Worm (Caenorhabditis elegans) whole organism, L3 larva: ENCODE results near the gene rla-2.

ENCODE experiments used
- R02D3.7 ChIP-seq: fragments of 150-350 bp; optimal IDR thresholded peaks from 2 replicates; lab custom pipeline; 2014; ENCODE audit warnings: missing biosample characterization, missing genetic modification characterization
- aly-2 ChIP-seq: fragments of 150-350 bp; optimal IDR thresholded peaks from 2 replicates; lab custom pipeline; 2014; ENCODE audit warnings: missing biosample characterization, missing genetic modification characterization
- ceh-9 ChIP-seq: sonication (generic microtip); optimal IDR thresholded peaks from 2 replicates; lab custom pipeline; 2018; ENCODE audit warnings: missing biosample characterization, missing genetic modification characterization
- daf-12 ChIP-seq: fragments of 150-350 bp; optimal IDR thresholded peaks from 2 replicates; lab custom pipeline; 2014; ENCODE audit warnings: missing biosample characterization, missing genetic modification reagents, missing genetic modification characterization
- egl-27 ChIP-seq: sonication (generic microtip); optimal IDR thresholded peaks from 4 replicates; lab custom pipeline; 2017; ENCODE audit warnings: missing biosample characterization, missing genetic modification reagents, missing genetic modification characterization
- eor-1 ChIP-seq, 2 experiments: fragments of 150-350 bp; optimal IDR thresholded peaks; 2 replicates each; lab custom pipeline; 2014 to 2018; ENCODE audit warnings: missing biosample characterization in 2 of 2, missing genetic modification characterization in 2 of 2
- fos-1 ChIP-seq: fragments of 150-350 bp; optimal IDR thresholded peaks from 2 replicates; lab custom pipeline; 2014; ENCODE audit warnings: missing biosample characterization, missing genetic modification characterization
- mdl-1 ChIP-seq: fragments of 150-350 bp; optimal IDR thresholded peaks from 2 replicates; lab custom pipeline; 2014; ENCODE audit warnings: missing biosample characterization, missing genetic modification characterization
- nhr-12 ChIP-seq: fragments of 150-350 bp; optimal IDR thresholded peaks from 2 replicates; lab custom pipeline; 2014; ENCODE audit warnings: missing biosample characterization, missing genetic modification characterization
- nhr-23 ChIP-seq: fragments of 150-350 bp; optimal IDR thresholded peaks from 2 replicates; lab custom pipeline; 2014; ENCODE audit warnings: missing biosample characterization, missing genetic modification reagents, missing genetic modification characterization
- nhr-28 ChIP-seq: fragments of 150-350 bp; optimal IDR thresholded peaks from 2 replicates; lab custom pipeline; 2014; ENCODE audit warnings: missing biosample characterization, missing genetic modification characterization
- nhr-76 ChIP-seq: fragments of 150-350 bp; sonication (generic microtip); optimal IDR thresholded peaks from 5 replicates; lab custom pipeline; 2014; ENCODE audit warnings: missing biosample characterization, missing genetic modification characterization
- pha-4 ChIP-seq: fragments of 150-350 bp; optimal IDR thresholded peaks from 2 replicates; lab custom pipeline; 2014; ENCODE audit warnings: missing biosample characterization, missing genetic modification reagents, missing genetic modification characterization
- unc-62 ChIP-seq: fragments of 150-350 bp; sonication (generic microtip); optimal IDR thresholded peaks from 4 replicates; lab custom pipeline; 2014; ENCODE audit warnings: missing biosample characterization, missing genetic modification reagents, missing genetic modification characterization

ce11 chrIV:13393246-13393716 is 23.2 kb upstream of the rla-2 start:
- no peak for TF ChIP-seq eor-1 (tag; optimal IDR thresholded peaks at IDR 0.05; lab: Kevin White, UChicago)
- TF ChIP-seq mdl-1 (tag; lab: Kevin White, UChicago) = no peak
- TF ChIP-seq ceh-9 (tag; lab: Kevin White, UChicago) = no peak
- no peak for TF ChIP-seq daf-12 (tag; lab: Kevin White, UChicago)
- TF ChIP-seq unc-62 (GFP tag; lab: Kevin White, UChicago) = no peak
- no peak for TF ChIP-seq aly-2 (tag; lab: Kevin White, UChicago)
- no peak for TF ChIP-seq nhr-76 (tag; lab: Kevin White, UChicago)
- TF ChIP-seq fos-1 (tag; lab: Kevin White, UChicago) = no peak
- TF ChIP-seq R02D3.7 (tag; lab: Kevin White, UChicago) = no peak
- TF ChIP-seq nhr-28 = peak; percentile 17
- TF ChIP-seq pha-4 (tag; lab: Kevin White, UChicago) = no peak
- no peak for TF ChIP-seq nhr-12 (tag; lab: Kevin White, UChicago)
- no peak for TF ChIP-seq egl-27 (tag; lab: Kevin White, UChicago)
- peak; percentile 87 for TF ChIP-seq nhr-23
